Worm (Caenorhabditis elegans) whole organism, L1 larva: Measurements from ENCODE around the gene mdh-2.

Experiments used
- ces-1 ChIP-seq: fragments of 150-350 bp; optimal IDR thresholded peaks from 2 replicates; lab custom pipeline; 2014; ENCODE audit warnings: missing biosample characterization, missing genetic modification reagents, missing genetic modification characterization
- fkh-4 ChIP-seq: sonication (generic microtip); optimal IDR thresholded peaks from 2 replicates; lab custom pipeline; 2016; ENCODE audit warnings: missing compliant biosample characterization, missing genetic modification characterization, borderline replicate concordance
- fos-1 ChIP-seq: fragments of 150-350 bp; optimal IDR thresholded peaks from 2 replicates; lab custom pipeline; 2014; ENCODE audit warnings: missing biosample characterization, missing genetic modification characterization
- jun-1 ChIP-seq: fragments of 150-350 bp; optimal IDR thresholded peaks from 2 replicates; lab custom pipeline; 2014; ENCODE audit warnings: missing biosample characterization, missing genetic modification reagents, missing genetic modification characterization
- lin-39 ChIP-seq: fragments of 150-350 bp; optimal IDR thresholded peaks from 2 replicates; lab custom pipeline; 2014; ENCODE audit warnings: missing biosample characterization, missing genetic modification reagents, missing genetic modification characterization
- nhr-11 ChIP-seq: fragments of 150-350 bp; optimal IDR thresholded peaks from 2 replicates; lab custom pipeline; 2014; ENCODE audit warnings: missing biosample characterization, missing genetic modification characterization
- nhr-76 ChIP-seq: sonication (generic microtip); optimal IDR thresholded peaks from 2 replicates; lab custom pipeline; 2017; ENCODE audit warnings: missing biosample characterization, missing genetic modification characterization
- pag-3 ChIP-seq: sonication (generic microtip); optimal IDR thresholded peaks from 2 replicates; lab custom pipeline; 2017; ENCODE audit warnings: missing genetic modification characterization, mild to moderate bottlenecking, missing compliant biosample characterization, antibody characterized with exemption, borderline replicate concordance; ENCODE audit not compliant: insufficient read depth
- sup-37 ChIP-seq: fragments of 200-800 bp; sonication (Bioruptor generic); optimal IDR thresholded peaks from 2 replicates; lab custom pipeline; 2018; ENCODE audit warnings: mild to moderate bottlenecking, missing genetic modification characterization, missing compliant biosample characterization
- unc-62 ChIP-seq: fragments of 150-350 bp; optimal IDR thresholded peaks from 2 replicates; lab custom pipeline; 2014; ENCODE audit warnings: missing biosample characterization, missing genetic modification reagents, missing genetic modification characterization
- ztf-11 ChIP-seq, 2 experiments: sonication (generic microtip); optimal IDR thresholded peaks; 2 replicates each; lab custom pipeline; 2016 to 2017; ENCODE audit warnings: missing genetic modification characterization in 2 of 2, missing biosample characterization in 1 of 2, missing compliant biosample characterization in 1 of 2

DNA sequence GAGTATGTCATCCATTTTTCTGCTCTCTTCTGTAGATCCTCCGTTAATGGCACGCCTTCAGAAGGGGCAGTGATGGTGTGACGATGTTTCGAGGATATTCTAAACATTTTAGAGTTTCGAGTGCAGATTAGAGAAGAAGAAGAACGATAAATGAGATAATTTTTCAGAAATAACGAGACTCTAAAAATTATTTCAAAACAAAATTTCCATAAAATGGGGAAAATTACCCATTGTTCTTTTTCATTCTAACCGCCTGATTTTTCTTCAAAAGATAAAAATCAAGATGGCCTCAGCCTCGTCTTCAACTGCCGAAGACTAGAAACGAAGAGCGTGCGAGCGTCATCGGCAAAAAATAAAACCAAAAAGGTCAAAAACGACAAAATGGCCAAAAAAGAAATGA lies 6.8 kb downstream of the mdh-2 start, which contains the start of gene let-765:
- TF ChIP-seq jun-1 (tag; lab: Kevin White, UChicago) (no peak), nhr-76 (tag; lab: Kevin White, UChicago) (no peak), pag-3 (tag; lab: Kevin White, UChicago) (no peak), ztf-11 (tag; optimal IDR thresholded peaks at IDR 0.05; lab: Kevin White, UChicago) (no peak), lin-39 (tag; lab: Kevin White, UChicago) (no peak), unc-62 (GFP tag; lab: Kevin White, UChicago) (no peak), sup-37 (GFP tag; lab: Kevin White, UChicago) (no peak), nhr-11 (no peak), ces-1 (GFP tag; lab: Kevin White, UChicago) (no peak), fos-1 (no peak), fkh-4 (tag; lab: Kevin White, UChicago) (no peak)
